Worm (Caenorhabditis elegans): ENCODE data around the gene nhr-12.

- TF ChIP-seq sea-1 (GFP tag; conservative IDR thresholded peaks at IDR 0.05) (no peak), ets-7 (tag; optimal IDR thresholded peaks at IDR 0.05) (no peak), aly-1 (tag; optimal IDR thresholded peaks at IDR 0.05) (no peak), hnd-1 (tag; optimal IDR thresholded peaks at IDR 0.05) (no peak), tbx-37 (GFP tag; conservative IDR thresholded peaks at IDR 0.05) (no peak), ama-1 (optimal IDR thresholded peaks at IDR 0.05) (no peak), pes-1 (GFP tag; IDR thresholded peaks at IDR 0.05) (no peak)
Observed at ce11 chrV:10086141-10086540, 2.3 kb upstream of the nhr-12 start.

Measured in whole organism, early embryonic.